Fruit fly (Drosophila melanogaster) whole organism, embryonic: ENCODE measurements around the gene dgt2.
A peak's percentile ranks its signal among the peaks of the same experiment; 100 is the strongest.

Source experiments
- B-H2 ChIP-seq: fragments of 200-800 bp; sonication (Bioruptor generic); optimal IDR thresholded peaks from 2 replicates; lab custom pipeline; 2018; ENCODE audit warnings: missing biosample characterization, mild to moderate bottlenecking, missing genetic modification characterization
- Blimp-1 ChIP-seq: fragments of 200-800 bp; sonication (Bioruptor generic); optimal IDR thresholded peaks from 3 replicates; lab custom pipeline; 2018; ENCODE audit warnings: missing biosample characterization, missing genetic modification characterization, mild to moderate bottlenecking, moderate library complexity, missing genetic modification reagents
- CG12104 ChIP-seq: fragments of 200-800 bp; sonication (Bioruptor generic); optimal IDR thresholded peaks from 3 replicates; lab custom pipeline; 2016; ENCODE audit warnings: missing biosample characterization, missing genetic modification characterization
- CG12769 ChIP-seq: fragments of 200-800 bp; sonication (Bioruptor generic); optimal IDR thresholded peaks from 2 replicates; lab custom pipeline; 2019; ENCODE audit warnings: missing biosample characterization, mild to moderate bottlenecking, missing genetic modification characterization, moderate library complexity
- CG13894 ChIP-seq: fragments of 200-800 bp; sonication (Bioruptor generic); optimal IDR thresholded peaks from 3 replicates; lab custom pipeline; 2018; ENCODE audit warnings: missing biosample characterization, mild to moderate bottlenecking, missing genetic modification characterization, moderate library complexity
- CG14710 ChIP-seq: fragments of 200-800 bp; sonication (Bioruptor generic); optimal IDR thresholded peaks from 3 replicates; lab custom pipeline; 2019; ENCODE audit warnings: missing biosample characterization, mild to moderate bottlenecking, missing genetic modification characterization, moderate library complexity
- CG15269 ChIP-seq: fragments of 200-800 bp; sonication (Bioruptor generic); optimal IDR thresholded peaks from 2 replicates; lab custom pipeline; 2018; ENCODE audit warnings: missing biosample characterization, mild to moderate bottlenecking, missing genetic modification characterization, moderate library complexity
- CG15601 ChIP-seq: fragments of 200-800 bp; sonication (Bioruptor generic); optimal IDR thresholded peaks from 3 replicates; lab custom pipeline; 2019; ENCODE audit warnings: missing biosample characterization, mild to moderate bottlenecking, missing genetic modification characterization, moderate library complexity
- CG1832 ChIP-seq: fragments of 200-800 bp; sonication (Bioruptor generic); optimal IDR thresholded peaks from 2 replicates; lab custom pipeline; 2017; ENCODE audit warnings: missing biosample characterization, mild to moderate bottlenecking, missing genetic modification characterization, inconsistent platforms
- CG18599 ChIP-seq: fragments of 200-800 bp; sonication (Bioruptor generic); optimal IDR thresholded peaks from 3 replicates; lab custom pipeline; 2017; ENCODE audit warnings: missing biosample characterization, missing genetic modification characterization, mild to moderate bottlenecking, moderate library complexity, missing genetic modification reagents
- CG34376 ChIP-seq: fragments of 200-800 bp; sonication (Bioruptor generic); optimal IDR thresholded peaks from 2 replicates; lab custom pipeline; 2018; ENCODE audit warnings: missing biosample characterization, mild to moderate bottlenecking, missing genetic modification characterization
- CG4617 ChIP-seq: fragments of 200-800 bp; sonication (Bioruptor generic); optimal IDR thresholded peaks from 3 replicates; lab custom pipeline; 2016; ENCODE audit warnings: missing biosample characterization, missing genetic modification characterization, borderline replicate concordance
- CG4730 ChIP-seq: fragments of 200-800 bp; sonication (Bioruptor generic); IDR thresholded peaks from 2 replicates; pipeline ENCODE4 v1.3.6; 2022; ENCODE audit warnings: missing biosample characterization, missing genetic modification characterization
- CG5180 ChIP-seq: fragments of 200-800 bp; sonication (Bioruptor generic); optimal IDR thresholded peaks from 3 replicates; lab custom pipeline; 2017; ENCODE audit warnings: missing biosample characterization, missing genetic modification characterization, mild to moderate bottlenecking, moderate library complexity, missing genetic modification reagents
- CG6813 ChIP-seq: fragments of 200-800 bp; sonication (Bioruptor generic); optimal IDR thresholded peaks from 2 replicates; lab custom pipeline; 2017; ENCODE audit warnings: missing biosample characterization, missing genetic modification characterization, mild to moderate bottlenecking, moderate library complexity, missing genetic modification reagents
- CG7987 ChIP-seq: fragments of 200-800 bp; sonication (Bioruptor generic); optimal IDR thresholded peaks from 2 replicates; lab custom pipeline; 2018; ENCODE audit warnings: missing biosample characterization, mild to moderate bottlenecking, missing genetic modification characterization, moderate library complexity
- CG8290 ChIP-seq, 3 experiments: fragments of 200-800 bp; sonication (Bioruptor generic); optimal IDR thresholded peaks; 2 replicates each; lab custom pipeline; 2016 to 2019; ENCODE audit warnings: missing biosample characterization in 3 of 3, missing genetic modification characterization in 3 of 3, mild to moderate bottlenecking in 2 of 3, moderate library complexity in 1 of 3
- CG8359 ChIP-seq: fragments of 200-800 bp; sonication (Bioruptor generic); optimal IDR thresholded peaks from 2 replicates; lab custom pipeline; 2017; ENCODE audit warnings: missing biosample characterization, mild to moderate bottlenecking, missing genetic modification characterization, borderline replicate concordance
- CrebB ChIP-seq: fragments of 200-800 bp; sonication (Bioruptor generic); optimal IDR thresholded peaks from 3 replicates; lab custom pipeline; 2018; ENCODE audit warnings: missing biosample characterization, mild to moderate bottlenecking, missing genetic modification characterization
- Deaf1 ChIP-seq: fragments of 200-800 bp; optimal IDR thresholded peaks from 3 replicates; lab custom pipeline; 2019; ENCODE audit warnings: missing biosample characterization, mild to moderate bottlenecking, missing genetic modification characterization, moderate library complexity
- HLHmδ ChIP-seq: fragments of 200-800 bp; sonication (Bioruptor generic); optimal IDR thresholded peaks from 2 replicates; lab custom pipeline; 2018; ENCODE audit warnings: missing biosample characterization, mild to moderate bottlenecking, missing genetic modification characterization, moderate library complexity
- Hmr ChIP-seq: fragments of 200-800 bp; sonication (Bioruptor generic); optimal IDR thresholded peaks from 3 replicates; lab custom pipeline; 2017; ENCODE audit warnings: mild to moderate bottlenecking, missing biosample characterization, missing genetic modification reagents, missing genetic modification characterization
- Hr78 ChIP-seq, 2 experiments: fragments of 200-800 bp in 1 of 2; fragments of >200 bp in 1 of 2; sonication (Bioruptor generic) in 1 of 2; optimal IDR thresholded peaks; 2 replicates each; lab custom pipeline; 2017 to 2019; ENCODE audit warnings: missing biosample characterization in 2 of 2, missing genetic modification characterization in 2 of 2, mild to moderate bottlenecking in 1 of 2, moderate library complexity in 1 of 2
- Lhr ChIP-seq: fragments of 200-800 bp; sonication (Bioruptor generic); optimal IDR thresholded peaks from 3 replicates; lab custom pipeline; 2017; ENCODE audit warnings: mild to moderate bottlenecking, missing biosample characterization, missing genetic modification reagents, missing genetic modification characterization
- Med ChIP-seq: fragments of 200-800 bp; sonication (Bioruptor generic); peaks from one replicate; lab custom pipeline; 2016; ENCODE audit warnings: missing biosample characterization, missing genetic modification characterization, mild to moderate bottlenecking, inconsistent platforms, moderate library complexity
- Nf-YB ChIP-seq: fragments of 200-800 bp; sonication (Bioruptor generic); optimal IDR thresholded peaks from 3 replicates; lab custom pipeline; 2019; ENCODE audit warnings: missing biosample characterization, mild to moderate bottlenecking, missing genetic modification characterization, moderate library complexity
- NfI ChIP-seq: fragments of 200-800 bp; sonication (Bioruptor generic); optimal IDR thresholded peaks from 3 replicates; lab custom pipeline; 2018; ENCODE audit warnings: missing biosample characterization, mild to moderate bottlenecking, missing genetic modification characterization, moderate library complexity
- Pdp1 ChIP-seq, 2 experiments: fragments of 200-800 bp; sonication (Bioruptor generic); optimal IDR thresholded peaks; 3 replicates each; lab custom pipeline; 2016; ENCODE audit warnings: missing biosample characterization in 2 of 2, missing genetic modification characterization in 2 of 2, mild to moderate bottlenecking in 1 of 2, moderate library complexity in 1 of 2
- abd-A ChIP-seq: fragments of 200-800 bp; sonication (Bioruptor generic); optimal IDR thresholded peaks from 3 replicates; lab custom pipeline; 2019; ENCODE audit warnings: missing biosample characterization, mild to moderate bottlenecking, missing genetic modification characterization, moderate library complexity
- caup ChIP-seq: fragments of 200-800 bp; sonication (Bioruptor generic); optimal IDR thresholded peaks from 3 replicates; lab custom pipeline; 2017; ENCODE audit warnings: missing biosample characterization, mild to moderate bottlenecking, missing genetic modification characterization, moderate library complexity; ENCODE audit not compliant: severe bottlenecking
- crp ChIP-seq, 2 experiments: fragments of 200-800 bp; sonication (Bioruptor generic); optimal IDR thresholded peaks; 2 replicates in 1 of 2; 3 replicates in 1 of 2; lab custom pipeline; 2017; ENCODE audit warnings: missing biosample characterization in 2 of 2, missing genetic modification characterization in 2 of 2, mild to moderate bottlenecking in 1 of 2, moderate library complexity in 1 of 2
- cwo ChIP-seq: fragments of 200-800 bp; sonication (Bioruptor generic); optimal IDR thresholded peaks from 3 replicates; lab custom pipeline; 2017; ENCODE audit warnings: missing biosample characterization, missing genetic modification characterization, mild to moderate bottlenecking, moderate library complexity, missing genetic modification reagents
- gsb-n ChIP-seq: fragments of 200-800 bp; sonication (Bioruptor generic); optimal IDR thresholded peaks from 3 replicates; lab custom pipeline; 2018; ENCODE audit warnings: missing biosample characterization, mild to moderate bottlenecking, missing genetic modification characterization
- kah ChIP-seq: fragments of 200-800 bp; sonication (Bioruptor generic); optimal IDR thresholded peaks from 2 replicates; lab custom pipeline; 2018; ENCODE audit warnings: missing biosample characterization, mild to moderate bottlenecking, missing genetic modification characterization
- lab ChIP-seq: fragments of 200-800 bp; sonication (Bioruptor generic); optimal IDR thresholded peaks from 3 replicates; lab custom pipeline; 2017; ENCODE audit warnings: missing biosample characterization, missing genetic modification characterization, mild to moderate bottlenecking, moderate library complexity, missing genetic modification reagents
- mld ChIP-seq: fragments of 200-800 bp; sonication (Bioruptor generic); IDR thresholded peaks from 3 replicates; pipeline ENCODE4 v1.3.6; 2022; ENCODE audit warnings: missing biosample characterization, missing genetic modification characterization; ENCODE audit not compliant: partially characterized antibody
- org-1 ChIP-seq: fragments of 200-800 bp; sonication (Bioruptor generic); optimal IDR thresholded peaks from 2 replicates; lab custom pipeline; 2017; ENCODE audit warnings: missing biosample characterization, missing genetic modification characterization
- p53 ChIP-seq: fragments of 200-800 bp; sonication (Bioruptor generic); optimal IDR thresholded peaks from 2 replicates; lab custom pipeline; 2016; ENCODE audit warnings: missing biosample characterization, missing genetic modification characterization
- run ChIP-seq: fragments of 200-800 bp; sonication (Bioruptor generic); optimal IDR thresholded peaks from 3 replicates; lab custom pipeline; 2018; ENCODE audit warnings: missing biosample characterization, mild to moderate bottlenecking, missing genetic modification characterization
- sd ChIP-seq: fragments of 200-800 bp; sonication (Bioruptor generic); optimal IDR thresholded peaks from 3 replicates; lab custom pipeline; 2018; ENCODE audit warnings: missing biosample characterization, mild to moderate bottlenecking, missing genetic modification characterization, moderate library complexity
- sens ChIP-seq: fragments of 200-800 bp; sonication (Bioruptor generic); peaks from one replicate; lab custom pipeline; 2016; ENCODE audit warnings: missing biosample characterization, missing genetic modification characterization
- sqz ChIP-seq: fragments of 200-800 bp; sonication (Bioruptor generic); optimal IDR thresholded peaks from 3 replicates; lab custom pipeline; 2018; ENCODE audit warnings: missing biosample characterization, mild to moderate bottlenecking, missing genetic modification characterization
- sug ChIP-seq: fragments of 200-800 bp; optimal IDR thresholded peaks from 2 replicates; lab custom pipeline; 2019; ENCODE audit warnings: missing biosample characterization, mild to moderate bottlenecking, missing genetic modification characterization, moderate library complexity
- wek ChIP-seq: fragments of 200-800 bp; sonication (Bioruptor generic); optimal IDR thresholded peaks from 3 replicates; lab custom pipeline; 2018; ENCODE audit warnings: missing biosample characterization, mild to moderate bottlenecking, missing genetic modification characterization, moderate library complexity

The dgt2 gene

dm6 chr2L:12005436-12006396, 16.0 kb downstream of the dgt2 start (continued):
- TF ChIP-seq sqz (peak; percentile 92), org-1 (peak; percentile 28), B-H2 (GFP tag; lab: Kevin White, UChicago) (peak; percentile 17), wek (GFP tag; lab: Kevin White, UChicago) (no peak), sens (GFP tag; lab: Kevin White, UChicago) (no peak), CG1832 (peak; percentile 15), Deaf1 (tag; lab: Kevin White, UChicago) (peak; percentile 10), Pdp1 (GFP tag; optimal IDR thresholded peaks at IDR 0.05; lab: Kevin White, UChicago) (peak in 1 of 2 experiments; percentile 20), CG18599 (GFP tag; lab: Kevin White, UChicago) (peak; percentile 40), CG6813 (GFP tag; lab: Kevin White, UChicago) (no peak), CrebB (tag; lab: Kevin White, UChicago) (peak; percentile 3), crp (GFP tag; optimal IDR thresholded peaks at IDR 0.05; lab: Kevin White, UChicago) (no peak), Hmr (GFP tag; lab: Kevin White, UChicago) (peak; percentile 39), sug (tag; lab: Kevin White, UChicago) (peak; percentile 90), Lhr (GFP tag; lab: Kevin White, UChicago) (peak; percentile 28), CG15601 (peak; percentile 21), CG14710 (tag; lab: Kevin White, UChicago) (no peak), CG8290 (GFP tag; optimal IDR thresholded peaks at IDR 0.05; lab: Kevin White, UChicago) (no peak), CG8290 (tag; optimal IDR thresholded peaks at IDR 0.05; lab: Kevin White, UChicago) (peak in 1 of 2 experiments; percentile 55), CG7987 (GFP tag; lab: Kevin White, UChicago) (peak; percentile 71), run (peak; percentile 97), lab (GFP tag; lab: Kevin White, UChicago) (peak; percentile 14), gsb-n (tag; lab: Kevin White, UChicago) (peak; percentile 82), sd (tag; lab: Kevin White, UChicago) (peak; percentile 93), CG8359 (GFP tag; lab: Kevin White, UChicago) (peak; percentile 30), Med (GFP tag; lab: Kevin White, UChicago) (peak; percentile 84), Blimp-1 (peak; percentile 73), NfI (peak; percentile 87), mld (GFP tag; lab: Robert Waterston, UW) (no peak), abd-A (tag; lab: Kevin White, UChicago) (peak; percentile 99), CG15269 (tag; lab: Kevin White, UChicago) (peak; percentile 41), HLHmδ (peak; percentile 42), CG13894 (tag; lab: Kevin White, UChicago) (peak; percentile 86), Hr78 (GFP tag; optimal IDR thresholded peaks at IDR 0.05; lab: Kevin White, UChicago) (peak in 1 of 2 experiments; percentile 99), CG4617 (GFP tag; lab: Kevin White, UChicago) (no peak), CG4730 (GFP tag; lab: Robert Waterston, UW) (no peak), CG12769 (peak; percentile 100), caup (GFP tag; lab: Kevin White, UChicago) (peak; percentile 16), p53 (GFP tag; lab: Kevin White, UChicago) (no peak), Nf-YB (GFP tag; lab: Kevin White, UChicago) (peak; percentile 95), kah (GFP tag; lab: Kevin White, UChicago) (peak; percentile 93), CG12104 (GFP tag; lab: Kevin White, UChicago) (no peak), CG5180 (GFP tag; lab: Kevin White, UChicago) (peak; percentile 36), cwo (GFP tag; lab: Kevin White, UChicago) (peak; percentile 84), CG34376 (GFP tag; lab: Kevin White, UChicago) (peak; percentile 47)
